Worm (Caenorhabditis elegans): Measurements from ENCODE around the gene flp-16.

Gene flp-16

ce11 chrII:13282566-13282965, 47.5 kb downstream of the flp-16 start:
- TF ChIP-seq nhr-90 (tag; optimal IDR thresholded peaks at IDR 0.05; ENCODE audit: poor library complexity), result no peak
- TF ChIP-seq pqm-1 (tag; optimal IDR thresholded peaks at IDR 0.05), result no peak
- TF ChIP-seq hlh-17 (GFP tag; optimal IDR thresholded peaks at IDR 0.05; ENCODE audit: borderline replicate concordance), result no peak

DNA sequence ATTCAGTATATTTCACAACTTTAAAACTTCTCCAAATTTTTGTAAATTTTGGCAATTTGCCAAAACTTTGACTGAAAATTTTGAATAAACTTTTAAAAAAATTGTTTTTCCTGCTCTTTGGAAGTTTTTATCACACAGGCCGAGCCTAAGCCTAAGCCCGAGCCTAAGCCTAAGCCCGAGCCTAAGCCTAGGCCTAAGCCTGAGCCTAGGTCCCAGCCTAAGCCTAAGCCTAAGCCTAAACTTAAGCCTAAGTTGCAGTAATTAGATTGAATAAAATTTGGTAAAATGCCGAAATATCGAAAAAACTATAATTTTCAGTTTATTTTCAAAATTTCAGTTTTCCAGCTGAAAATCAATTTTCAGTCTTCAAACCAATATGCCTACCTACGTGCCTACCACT, 48.4 kb downstream of the flp-16 start:
- TF ChIP-seq nhr-12 (tag; optimal IDR thresholded peaks at IDR 0.05) (no peak), lin-14 (GFP tag; optimal IDR thresholded peaks at IDR 0.05) (no peak), ets-5 (GFP tag; IDR thresholded peaks at IDR 0.05) (no peak), rnt-1 (tag; optimal IDR thresholded peaks at IDR 0.05) (no peak), efl-1 (optimal IDR thresholded peaks at IDR 0.05) (no peak), efl-1 (GFP tag; optimal IDR thresholded peaks at IDR 0.05 in 1 of 2) (peak in 1 of 2 experiments; percentile 83), tlp-1 (tag; optimal IDR thresholded peaks at IDR 0.05) (no peak)

DNA sequence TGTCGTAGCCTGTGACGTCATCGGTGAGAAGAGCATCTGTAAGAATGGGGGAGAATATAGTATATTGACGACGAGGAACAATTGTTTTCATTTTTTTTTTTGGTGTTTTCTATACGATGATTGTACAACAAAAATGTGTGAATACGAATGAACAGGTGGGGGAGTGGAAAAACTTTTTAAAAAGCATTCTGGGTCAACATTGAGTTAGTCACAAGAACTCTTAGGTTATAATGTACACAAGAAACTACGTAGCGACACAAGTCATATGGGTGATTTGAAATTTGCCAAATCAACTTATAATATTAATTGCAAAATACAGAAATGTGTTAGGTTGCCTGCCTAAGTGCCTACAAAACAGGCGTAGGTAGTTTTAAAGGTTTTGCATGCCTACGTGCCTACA, 49.0 kb downstream of the flp-16 start:
- TF ChIP-seq nhr-19 (GFP tag; conservative IDR thresholded peaks at IDR 0.05) (no peak), efl-1 (optimal IDR thresholded peaks at IDR 0.05) (no peak), efl-1 (GFP tag; optimal IDR thresholded peaks at IDR 0.05 in 1 of 2) (peak in 1 of 2 experiments; percentile 72)

ce11 chrII:13285729-13286128, 50.6 kb downstream of the flp-16 start, which contains the start of gene ztf-22:
Gene ztf-22, minus strand, starts transcription at chrII:13285829.
- TF ChIP-seq nhr-90 (tag; optimal IDR thresholded peaks at IDR 0.05; ENCODE audit: poor library complexity) (no peak), nhr-237 (tag; optimal IDR thresholded peaks at IDR 0.05) (no peak), ceh-82 (tag; optimal IDR thresholded peaks at IDR 0.05) (no peak), unc-86 (tag; optimal IDR thresholded peaks at IDR 0.05) (no peak), nhr-85 (tag) (no peak), elt-2 (tag; optimal IDR thresholded peaks at IDR 0.05) (no peak), egl-27 (tag; optimal IDR thresholded peaks at IDR 0.05) (no peak), lin-13 (GFP tag; optimal IDR thresholded peaks at IDR 0.05) (no peak), F16B12.6 (tag; optimal IDR thresholded peaks at IDR 0.05) (no peak), efl-1 (optimal IDR thresholded peaks at IDR 0.05) (no peak), efl-1 (GFP tag; optimal IDR thresholded peaks at IDR 0.05 in 1 of 2) (no peak), lin-39 (tag; optimal IDR thresholded peaks at IDR 0.05) (no peak)

All from whole organism, L1 larva.